Fruit fly (Drosophila melanogaster): ENCODE results near the gene CG7251.

The CG7251 gene

dm6 chr2L:5558809-5559392 is 29.3 kb downstream of the CG7251 start, which contains the start of gene GluRIIB (continued):
- peak; percentile 26 for TF ChIP-seq CG7839 (tag; optimal IDR thresholded peaks at IDR 0.05)
- no peak for TF ChIP-seq corto (GFP tag; optimal IDR thresholded peaks at IDR 0.05)
- TF ChIP-seq chif (GFP tag; optimal IDR thresholded peaks at IDR 0.05), result no peak
- peak; percentile 56 for TF ChIP-seq dmrt99B (tag; optimal IDR thresholded peaks at IDR 0.05)
- TF ChIP-seq Med (GFP tag), result peak; percentile 43
- no peak for TF ChIP-seq Doc3 (GFP tag; IDR thresholded peaks at IDR 0.05; ENCODE audit: partially characterized antibody)
- peak; percentile 16 for TF ChIP-seq sd (tag; optimal IDR thresholded peaks at IDR 0.05)
- no peak for TF ChIP-seq Oli (tag; optimal IDR thresholded peaks at IDR 0.05)
- TF ChIP-seq CG7556 (GFP tag; optimal IDR thresholded peaks at IDR 0.05), result peak; percentile 12
- no peak for TF ChIP-seq CG7357 (GFP tag; IDR thresholded peaks at IDR 0.05)
- TF ChIP-seq inv (GFP tag; IDR thresholded peaks at IDR 0.05; ENCODE audit: partially characterized antibody), result no peak
- TF ChIP-seq ara (GFP tag; IDR thresholded peaks at IDR 0.05), result no peak
- TF ChIP-seq esg (GFP tag; conservative IDR thresholded peaks at IDR 0.05), result no peak
- TF ChIP-seq CG18262 (tag; optimal IDR thresholded peaks at IDR 0.05), result peak; percentile 64
- no peak for TF ChIP-seq Nf-YB (GFP tag; optimal IDR thresholded peaks at IDR 0.05)
- TF ChIP-seq CG13424 (tag; optimal IDR thresholded peaks at IDR 0.05), result peak; percentile 52
- no peak for TF ChIP-seq CG6791 (GFP tag; IDR thresholded peaks at IDR 0.05; ENCODE audit: partially characterized antibody)
- TF ChIP-seq chm (GFP tag; IDR thresholded peaks at IDR 0.05), result no peak
- TF ChIP-seq D19A (tag; optimal IDR thresholded peaks at IDR 0.05), result peak; percentile 94
- TF ChIP-seq her (GFP tag; optimal IDR thresholded peaks at IDR 0.05), result no peak
- no peak for TF ChIP-seq CG16863 (GFP tag; optimal IDR thresholded peaks at IDR 0.05)
- TF ChIP-seq Hr39 (optimal IDR thresholded peaks at IDR 0.05), result no peak
- no peak for TF ChIP-seq CG11504 (tag; optimal IDR thresholded peaks at IDR 0.05)
- TF ChIP-seq Dp (GFP tag; optimal IDR thresholded peaks at IDR 0.05), result no peak
- no peak for TF ChIP-seq Jarid2 (GFP tag; optimal IDR thresholded peaks at IDR 0.05)
- no peak for TF ChIP-seq sc (optimal IDR thresholded peaks at IDR 0.05)
- TF ChIP-seq sc (GFP tag; optimal IDR thresholded peaks at IDR 0.05), result no peak
- TF ChIP-seq CG17385 (GFP tag; optimal IDR thresholded peaks at IDR 0.05), result no peak
- peak; percentile 26; the same call in 1 of the 3 replicates for TF ChIP-seq row (GFP tag; IDR thresholded peaks at IDR 0.05)
- no peak for TF ChIP-seq ap (GFP tag; IDR thresholded peaks at IDR 0.05)
- TF ChIP-seq vnd (GFP tag; IDR thresholded peaks at IDR 0.05; ENCODE audit: partially characterized antibody), result no peak
- peak; percentile 23 for TF ChIP-seq twi (tag; optimal IDR thresholded peaks at IDR 0.05)
- TF ChIP-seq CG12391 (tag; optimal IDR thresholded peaks at IDR 0.05), result peak; percentile 8
- peak; percentile 39 for TF ChIP-seq nmo (GFP tag; optimal IDR thresholded peaks at IDR 0.05)
- peak; percentile 19 for TF ChIP-seq Ssrp (tag; optimal IDR thresholded peaks at IDR 0.05)
- TF ChIP-seq aop (GFP tag; IDR thresholded peaks at IDR 0.05), result no peak
- no peak for TF ChIP-seq CG3995 (GFP tag; optimal IDR thresholded peaks at IDR 0.05)

DNA sequence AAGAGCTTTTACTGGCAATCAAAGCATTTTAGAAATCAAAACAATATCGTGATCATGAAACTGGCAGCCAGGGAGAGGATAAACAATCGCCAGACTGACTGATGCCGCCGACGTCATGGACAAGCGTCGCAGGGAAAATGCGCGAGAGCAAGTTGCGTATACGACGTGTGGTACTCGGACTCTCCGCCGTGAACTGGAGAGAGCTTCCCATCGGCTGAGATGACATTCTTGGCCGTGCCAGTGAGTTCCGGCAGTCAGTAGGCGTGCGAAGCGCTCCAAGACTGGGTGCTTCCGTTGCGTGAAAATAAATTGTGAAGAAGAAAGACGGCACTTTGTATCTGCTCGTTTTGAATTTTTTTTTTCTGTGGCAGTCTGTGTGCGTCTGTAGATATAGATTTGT is 33.4 kb downstream of the CG7251 start, which contains the start of gene GluRIIA:
Gene GluRIIA, plus strand, starts transcription at position 255 of the 400 bp plus-strand sequence.
- no peak for TF ChIP-seq NK7.1 (GFP tag; optimal IDR thresholded peaks at IDR 0.05)
- peak; percentile 58; the same call in 1 of the 2 replicates for TF ChIP-seq CG7372 (GFP tag; IDR thresholded peaks at IDR 0.05)
- TF ChIP-seq CHES-1-like (GFP tag; optimal IDR thresholded peaks at IDR 0.05), result no peak
- 0 out of 4 replicates have a peak, but pooled peaks have one; percentile 42 for TF ChIP-seq chinmo (GFP tag; IDR thresholded peaks at IDR 0.05; ENCODE audit: partially characterized antibody)
- TF ChIP-seq Ets65A (GFP tag), result peak; percentile 64
- TF ChIP-seq twi (tag; optimal IDR thresholded peaks at IDR 0.05), result no peak
- peak; percentile 10 to 34 for TF ChIP-seq Trl (optimal IDR thresholded peaks at IDR 0.05)
- TF ChIP-seq Trl (GFP tag; optimal IDR thresholded peaks at IDR 0.05), result no peak
- peak; percentile 84 for TF ChIP-seq sr (GFP tag; IDR thresholded peaks at IDR 0.05)
- peak; percentile 21 for TF ChIP-seq Jarid2 (GFP tag; optimal IDR thresholded peaks at IDR 0.05)
- peak; percentile 70 for TF ChIP-seq Med (GFP tag)
- TF ChIP-seq her (GFP tag; optimal IDR thresholded peaks at IDR 0.05), result no peak
- TF ChIP-seq CG9609 (GFP tag; optimal IDR thresholded peaks at IDR 0.05), result no peak
- no peak for TF ChIP-seq gem (tag; optimal IDR thresholded peaks at IDR 0.05)
- TF ChIP-seq sd (tag; optimal IDR thresholded peaks at IDR 0.05), result peak; percentile 54
- TF ChIP-seq CG14050 (GFP tag; IDR thresholded peaks at IDR 0.05), result no peak
- TF ChIP-seq Drgx (GFP tag; IDR thresholded peaks at IDR 0.05), result no peak
- TF ChIP-seq sna (GFP tag; IDR thresholded peaks at IDR 0.05; ENCODE audit: partially characterized antibody), result no peak
- TF ChIP-seq trem (tag; optimal IDR thresholded peaks at IDR 0.05), result no peak
- no peak for TF ChIP-seq CG2678 (tag; optimal IDR thresholded peaks at IDR 0.05)
